Worm (Caenorhabditis elegans) whole organism, mixed stage, embryonic: ENCODE results near the gene F40F9.3.
A peak's percentile ranks its signal among the peaks of the same experiment; 100 is the strongest.

ENCODE experiments used
- M03D4.4 ChIP-seq: sonication (generic microtip); optimal IDR thresholded peaks from 2 replicates; lab custom pipeline; 2017; ENCODE audit warnings: mild to moderate bottlenecking, missing genetic modification characterization, missing compliant biosample characterization
- bed-3 ChIP-seq: fragments of 200-800 bp; sonication (Bioruptor generic); optimal IDR thresholded peaks from 3 replicates; lab custom pipeline; 2018; ENCODE audit warnings: mild to moderate bottlenecking, missing genetic modification characterization, moderate library complexity, missing compliant biosample characterization
- blmp-1 ChIP-seq: fragments of 150-350 bp; optimal IDR thresholded peaks from 2 replicates; lab custom pipeline; 2014; ENCODE audit warnings: missing biosample characterization, missing genetic modification characterization
- ces-1 ChIP-seq: fragments of 150-350 bp; optimal IDR thresholded peaks from 2 replicates; lab custom pipeline; 2014; ENCODE audit warnings: missing biosample characterization, missing genetic modification reagents, missing genetic modification characterization
- cnd-1 ChIP-seq: fragments of 200-800 bp; sonication (Bioruptor generic); optimal IDR thresholded peaks from 2 replicates; lab custom pipeline; 2018; ENCODE audit warnings: mild to moderate bottlenecking, missing genetic modification characterization, missing compliant biosample characterization
- drap-1 ChIP-seq: fragments of 200-800 bp; sonication (Bioruptor generic); optimal IDR thresholded peaks from 3 replicates; lab custom pipeline; 2018; ENCODE audit warnings: mild to moderate bottlenecking, missing genetic modification characterization, missing compliant biosample characterization
- flh-1 ChIP-seq: fragments of 200-800 bp; sonication (Bioruptor generic); optimal IDR thresholded peaks from 2 replicates; lab custom pipeline; 2018; ENCODE audit warnings: mild to moderate bottlenecking, missing genetic modification characterization, moderate library complexity, missing compliant biosample characterization
- hlh-1 ChIP-seq: fragments of 150-350 bp; optimal IDR thresholded peaks from 2 replicates; lab custom pipeline; 2014; ENCODE audit warnings: missing biosample characterization, missing genetic modification reagents, missing genetic modification characterization
- lsy-2 ChIP-seq: fragments of 150-350 bp; optimal IDR thresholded peaks from 2 replicates; lab custom pipeline; 2014; ENCODE audit warnings: missing biosample characterization, missing genetic modification characterization
- nhr-2 ChIP-seq: fragments of 150-350 bp; optimal IDR thresholded peaks from 2 replicates; lab custom pipeline; 2014; ENCODE audit warnings: missing biosample characterization, missing genetic modification characterization
- pha-4 ChIP-seq: fragments of 150-350 bp; optimal IDR thresholded peaks from 2 replicates; lab custom pipeline; 2018; ENCODE audit warnings: missing biosample characterization, missing genetic modification reagents, missing genetic modification characterization
- sptf-1 ChIP-seq: sonication (generic microtip); optimal IDR thresholded peaks from 2 replicates; lab custom pipeline; 2017; ENCODE audit warnings: mild to moderate bottlenecking, missing genetic modification characterization, moderate library complexity, missing compliant biosample characterization
- unc-62 ChIP-seq: fragments of 150-350 bp; optimal IDR thresholded peaks from 2 replicates; lab custom pipeline; 2014; ENCODE audit warnings: missing biosample characterization, missing genetic modification reagents, missing genetic modification characterization
- ztf-11 ChIP-seq: fragments of 150-350 bp; optimal IDR thresholded peaks from 2 replicates; lab custom pipeline; 2014; ENCODE audit warnings: missing biosample characterization, missing genetic modification characterization

DNA sequence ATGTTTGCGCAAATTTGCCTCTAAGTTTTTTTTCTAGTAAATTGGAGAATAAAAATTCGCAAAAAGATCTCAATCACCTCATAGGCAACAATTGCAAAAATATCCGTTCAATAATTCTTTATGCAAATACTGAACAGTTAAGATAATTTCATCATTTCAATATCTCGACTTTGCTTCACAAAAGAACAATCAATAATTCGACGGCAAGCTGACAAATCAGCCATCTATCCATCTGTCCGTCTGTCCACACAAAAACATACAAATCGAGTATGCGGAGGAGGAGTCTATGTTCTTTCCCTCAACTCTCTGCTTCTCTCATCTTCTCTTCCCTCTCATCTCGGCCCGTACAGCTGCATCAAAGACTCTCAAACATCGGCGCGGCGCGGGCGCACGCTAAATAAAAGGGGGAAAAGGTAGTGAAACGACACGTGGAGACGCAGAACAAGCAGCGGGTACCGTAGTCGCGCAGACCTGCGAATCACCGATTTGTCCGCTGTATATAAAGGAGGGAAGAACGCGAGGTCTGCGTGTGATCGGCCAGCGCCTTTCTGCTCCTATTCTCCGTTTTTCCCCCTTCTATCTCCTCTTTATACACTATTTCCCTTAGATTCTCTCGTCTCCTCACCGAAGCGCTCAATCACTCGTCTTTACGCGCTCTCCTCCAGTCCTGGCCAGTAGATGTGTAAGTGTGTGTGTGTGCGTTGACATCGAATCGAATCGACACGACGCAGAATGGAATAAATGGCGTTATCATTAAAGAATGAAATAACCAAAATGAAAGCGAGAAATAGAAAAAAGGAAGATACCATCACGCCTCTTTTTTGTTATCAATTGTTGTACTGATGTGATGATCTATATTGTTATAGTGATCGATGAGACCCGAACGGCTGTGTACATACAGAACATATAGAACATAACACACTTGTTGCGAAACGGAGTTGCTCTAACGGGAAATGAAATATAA is 16.0 kb downstream of the F40F9.3 start:
- peak; percentile 55 for TF ChIP-seq nhr-2
- TF ChIP-seq lsy-2: peak; percentile 95
- TF ChIP-seq bed-3: no peak
- peak; percentile 79 for TF ChIP-seq pha-4 (tag; lab: Kevin White, UChicago)
- peak; percentile 70 for TF ChIP-seq hlh-1
- peak; percentile 37 for TF ChIP-seq ces-1 (GFP tag; lab: Kevin White, UChicago)
- no peak for TF ChIP-seq drap-1 (GFP tag; lab: Kevin White, UChicago)
- TF ChIP-seq M03D4.4 (tag; lab: Kevin White, UChicago): peak; percentile 78
- peak; percentile 83 for TF ChIP-seq unc-62 (GFP tag; lab: Kevin White, UChicago)
- peak; percentile 17 for TF ChIP-seq cnd-1
- peak; percentile 54 for TF ChIP-seq flh-1
- peak; percentile 11 for TF ChIP-seq blmp-1 (tag; lab: Kevin White, UChicago)
- peak; percentile 90 for TF ChIP-seq sptf-1 (tag; lab: Kevin White, UChicago)
- TF ChIP-seq ztf-11 (tag; lab: Kevin White, UChicago): peak; percentile 77
